Fruit fly (Drosophila melanogaster) whole organism, pupa: ENCODE results near the gene CG9132.

Source experiments
- CG10348 ChIP-seq: fragments of 200-800 bp; sonication (Bioruptor generic); IDR thresholded peaks from 2 replicates; pipeline ENCODE4 v1.3.6; 2022; ENCODE audit warnings: missing biosample characterization, missing genetic modification characterization
- CG12605 ChIP-seq: fragments of 200-800 bp; sonication (Bioruptor generic); IDR thresholded peaks from 2 replicates; pipeline ENCODE4 v1.3.6; 2022; ENCODE audit warnings: missing biosample characterization, missing genetic modification characterization
- CG13204 ChIP-seq: fragments of 200-800 bp; sonication (Bioruptor generic); optimal IDR thresholded peaks from 2 replicates; lab custom pipeline; 2018; ENCODE audit warnings: missing biosample characterization, mild to moderate bottlenecking, missing genetic modification characterization, moderate library complexity
- CG14655 ChIP-seq: fragments of 200-800 bp; sonication (Bioruptor generic); optimal IDR thresholded peaks from 3 replicates; lab custom pipeline; 2017; ENCODE audit warnings: mild to moderate bottlenecking, missing biosample characterization, missing genetic modification reagents, missing genetic modification characterization
- CG15710 ChIP-seq: fragments of 200-800 bp; sonication (Bioruptor generic); optimal IDR thresholded peaks from 2 replicates; lab custom pipeline; 2018; ENCODE audit warnings: missing biosample characterization, mild to moderate bottlenecking, missing genetic modification characterization, moderate library complexity
- CG17806 ChIP-seq: fragments of 200-800 bp; sonication (Bioruptor generic); optimal IDR thresholded peaks from 2 replicates; lab custom pipeline; 2018; ENCODE audit warnings: missing biosample characterization, mild to moderate bottlenecking, missing genetic modification characterization, moderate library complexity
- CG32121 ChIP-seq: fragments of 200-800 bp; sonication (Bioruptor generic); IDR thresholded peaks from 2 replicates; pipeline ENCODE4 v1.3.6; 2022; ENCODE audit warnings: missing biosample characterization, missing genetic modification characterization
- CG34367 ChIP-seq: fragments of 200-800 bp; sonication (Bioruptor generic); optimal IDR thresholded peaks from 2 replicates; lab custom pipeline; 2018; ENCODE audit warnings: missing biosample characterization, mild to moderate bottlenecking, missing genetic modification characterization
- CG4496 ChIP-seq: fragments of 200-800 bp; sonication (Bioruptor generic); IDR thresholded peaks from 3 replicates; pipeline ENCODE4 v1.3.6; 2022; ENCODE audit warnings: missing biosample characterization, missing genetic modification characterization
- CG8159 ChIP-seq: fragments of 200-800 bp; sonication (Bioruptor generic); optimal IDR thresholded peaks from 3 replicates; lab custom pipeline; 2018; ENCODE audit warnings: missing biosample characterization, mild to moderate bottlenecking, missing genetic modification characterization, moderate library complexity
- CG8301 ChIP-seq: fragments of 200-800 bp; sonication (Bioruptor generic); optimal IDR thresholded peaks from 2 replicates; lab custom pipeline; 2018; ENCODE audit warnings: missing biosample characterization, mild to moderate bottlenecking, missing genetic modification characterization
- CG9948 ChIP-seq: fragments of 200-800 bp; sonication (Bioruptor generic); optimal IDR thresholded peaks from 2 replicates; lab custom pipeline; 2018; ENCODE audit warnings: missing biosample characterization, mild to moderate bottlenecking, missing genetic modification characterization, moderate library complexity
- D1 ChIP-seq: fragments of 200-800 bp; sonication (Bioruptor generic); optimal IDR thresholded peaks from 2 replicates; lab custom pipeline; 2018; ENCODE audit warnings: missing biosample characterization, mild to moderate bottlenecking, missing genetic modification characterization, moderate library complexity
- EcR ChIP-seq: fragments of 200-800 bp; sonication (Bioruptor generic); optimal IDR thresholded peaks from 3 replicates; lab custom pipeline; 2019; ENCODE audit warnings: missing biosample characterization, missing genetic modification characterization, mild to moderate bottlenecking, moderate library complexity, missing genetic modification reagents
- Ets98B ChIP-seq: fragments of 200-800 bp; sonication (Bioruptor generic); IDR thresholded peaks from 2 replicates; pipeline ENCODE4 v1.3.6; 2022; ENCODE audit warnings: missing biosample characterization, missing genetic modification characterization
- Pif1A ChIP-seq: fragments of 200-800 bp; sonication (Bioruptor generic); optimal IDR thresholded peaks from 3 replicates; lab custom pipeline; 2016; ENCODE audit warnings: missing biosample characterization, missing genetic modification characterization
- Pif1B ChIP-seq: fragments of 200-800 bp; sonication (Bioruptor generic); optimal IDR thresholded peaks from 3 replicates; lab custom pipeline; 2016; ENCODE audit warnings: missing biosample characterization, missing genetic modification characterization
- Snoo ChIP-seq: fragments of 200-800 bp; sonication (Bioruptor generic); optimal IDR thresholded peaks from 3 replicates; lab custom pipeline; 2017; ENCODE audit warnings: missing biosample characterization, mild to moderate bottlenecking, missing genetic modification characterization, inconsistent platforms
- fd96Ca ChIP-seq: fragments of 200-800 bp; sonication (Bioruptor generic); IDR thresholded peaks from 3 replicates; pipeline ENCODE4 v1.3.6; 2022; ENCODE audit warnings: missing biosample characterization, missing genetic modification characterization
- gl ChIP-seq: fragments of 200-800 bp; sonication (Bioruptor generic); optimal IDR thresholded peaks from 2 replicates; lab custom pipeline; 2018; ENCODE audit warnings: missing biosample characterization, mild to moderate bottlenecking, missing genetic modification characterization
- rn ChIP-seq: fragments of 200-800 bp; sonication (Bioruptor generic); IDR thresholded peaks from 2 replicates; pipeline ENCODE4 v1.3.6; 2022; ENCODE audit warnings: missing biosample characterization, missing genetic modification characterization

Gene CG9132

dm6 chrX:16814351-16814750 is 13.8 kb upstream of the CG9132 start:
- no peak for TF ChIP-seq fd96Ca (GFP tag; lab: Robert Waterston, UW)
- no peak for TF ChIP-seq CG9948
- no peak for TF ChIP-seq CG10348 (GFP tag; lab: Robert Waterston, UW)
- TF ChIP-seq CG8301: peak; percentile 5
- TF ChIP-seq CG17806: peak; percentile 11
- peak; percentile 11 for TF ChIP-seq CG14655 (GFP tag; lab: Kevin White, UChicago)
- TF ChIP-seq D1 (tag; lab: Kevin White, UChicago): no peak
- peak; percentile 12; the same call in 1 of the 2 replicates for TF ChIP-seq CG32121
- 0 out of 2 replicates have a peak, but pooled peaks have one; percentile 14 for TF ChIP-seq Ets98B (GFP tag; lab: Robert Waterston, UW)
- no peak for TF ChIP-seq EcR
- no peak for TF ChIP-seq rn (GFP tag; lab: Robert Waterston, UW)
- TF ChIP-seq CG13204 (GFP tag; lab: Kevin White, UChicago): no peak
- peak; percentile 28 for TF ChIP-seq CG8159 (tag; lab: Kevin White, UChicago)
- TF ChIP-seq CG15710 (tag; lab: Kevin White, UChicago): no peak
- TF ChIP-seq CG12605 (GFP tag; lab: Robert Waterston, UW): no peak
- TF ChIP-seq CG34367 (tag; lab: Kevin White, UChicago): no peak
- TF ChIP-seq gl (tag; lab: Kevin White, UChicago): no peak

- peak; percentile 18 for TF ChIP-seq D1 (tag; lab: Kevin White, UChicago)
- no peak for TF ChIP-seq CG13204 (GFP tag; lab: Kevin White, UChicago)
- TF ChIP-seq, all 21 proteins: peak for 1
Observed at dm6 chrX:16813226-16813625, 12.7 kb upstream of the CG9132 start.

- TF ChIP-seq EcR (no peak), Pif1B (GFP tag; lab: Kevin White, UChicago) (no peak), CG9948 (peak; percentile 38), rn (GFP tag; lab: Robert Waterston, UW) (no peak), gl (tag; lab: Kevin White, UChicago) (no peak), CG17806 (peak; percentile 39), CG15710 (tag; lab: Kevin White, UChicago) (peak; percentile 47), Snoo (tag; lab: Kevin White, UChicago) (peak; percentile 10), fd96Ca (GFP tag; lab: Robert Waterston, UW) (peak; percentile 73), CG8159 (tag; lab: Kevin White, UChicago) (peak; percentile 50), CG4496 (GFP tag; lab: Robert Waterston, UW) (peak; percentile 74; the same call in 2 of the 3 replicates), CG14655 (GFP tag; lab: Kevin White, UChicago) (no peak), CG34367 (tag; lab: Kevin White, UChicago) (no peak), CG13204 (GFP tag; lab: Kevin White, UChicago) (no peak), CG10348 (GFP tag; lab: Robert Waterston, UW) (no peak), D1 (tag; lab: Kevin White, UChicago) (no peak), CG32121 (peak; percentile 58), Pif1A (GFP tag; lab: Kevin White, UChicago) (no peak), CG8301 (peak; percentile 49), CG12605 (GFP tag; lab: Robert Waterston, UW) (peak; percentile 57; the same call in 1 of the 2 replicates), Ets98B (GFP tag; lab: Robert Waterston, UW) (peak; percentile 73)
Observed at dm6 chrX:16811213-16811749, 10.8 kb upstream of the CG9132 start, which contains the start of gene CG4829. Gene CG4829 (plus strand): TSS chrX:16811699.

dm6 chrX:16809093-16809492 is 8.6 kb upstream of the CG9132 start:
- TF ChIP-seq Snoo (tag; lab: Kevin White, UChicago): no peak
- no peak for TF ChIP-seq rn (GFP tag; lab: Robert Waterston, UW)
- no peak for TF ChIP-seq gl (tag; lab: Kevin White, UChicago)
- no peak for TF ChIP-seq CG8159 (tag; lab: Kevin White, UChicago)
- TF ChIP-seq CG15710 (tag; lab: Kevin White, UChicago): no peak
- TF ChIP-seq CG17806: no peak
- no peak for TF ChIP-seq CG8301
- no peak for TF ChIP-seq CG10348 (GFP tag; lab: Robert Waterston, UW)

dm6 chrX:16808654-16809053 is 8.1 kb upstream of the CG9132 start:
- no peak for TF ChIP-seq CG17806
- TF ChIP-seq CG32121: no peak
- TF ChIP-seq EcR: no peak
- TF ChIP-seq D1 (tag; lab: Kevin White, UChicago): no peak
- TF ChIP-seq Ets98B (GFP tag; lab: Robert Waterston, UW): no peak
- no peak for TF ChIP-seq rn (GFP tag; lab: Robert Waterston, UW)
- no peak for TF ChIP-seq CG8301
- TF ChIP-seq CG10348 (GFP tag; lab: Robert Waterston, UW): no peak
- no peak for TF ChIP-seq CG15710 (tag; lab: Kevin White, UChicago)
- no peak for TF ChIP-seq fd96Ca (GFP tag; lab: Robert Waterston, UW)
- no peak for TF ChIP-seq CG34367 (tag; lab: Kevin White, UChicago)
- TF ChIP-seq CG14655 (GFP tag; lab: Kevin White, UChicago): no peak
- no peak for TF ChIP-seq CG12605 (GFP tag; lab: Robert Waterston, UW)

dm6 chrX:16805768-16806167 is 5.3 kb upstream of the CG9132 start, which contains the start of gene ppk28:
Gene ppk28 (plus strand): TSS chrX:16806068.
- TF ChIP-seq gl (tag; lab: Kevin White, UChicago): no peak
- TF ChIP-seq CG8159 (tag; lab: Kevin White, UChicago): no peak
- no peak for TF ChIP-seq Pif1B (GFP tag; lab: Kevin White, UChicago)
- no peak for TF ChIP-seq rn (GFP tag; lab: Robert Waterston, UW)
- no peak for TF ChIP-seq Ets98B (GFP tag; lab: Robert Waterston, UW)
- TF ChIP-seq Snoo (tag; lab: Kevin White, UChicago): no peak
